Worm (Caenorhabditis elegans) whole organism, late embryonic: ENCODE results near the gene M01H9.2.

Source experiments
- F13H6.1 ChIP-seq: sonication (generic microtip); optimal IDR thresholded peaks from 2 replicates; lab custom pipeline; 2016; ENCODE audit warnings: missing genetic modification characterization, missing compliant biosample characterization
- ama-1 ChIP-seq: fragments of 150-350 bp; optimal IDR thresholded peaks from 2 replicates; lab custom pipeline; 2014
- ceh-9 ChIP-seq: sonication (generic microtip); optimal IDR thresholded peaks from 2 replicates; lab custom pipeline; 2016; ENCODE audit warnings: mild to moderate bottlenecking, missing genetic modification characterization, inconsistent platforms, missing compliant biosample characterization
- che-1 ChIP-seq: sonication (generic microtip); optimal IDR thresholded peaks from 2 replicates; lab custom pipeline; 2016; ENCODE audit warnings: mild to moderate bottlenecking, missing genetic modification characterization, missing compliant biosample characterization
- eyg-1 ChIP-seq: sonication (generic microtip); optimal IDR thresholded peaks from 2 replicates; lab custom pipeline; 2016; ENCODE audit warnings: missing genotype, missing genetic modification characterization, missing compliant biosample characterization
- hlh-30 ChIP-seq: sonication (generic microtip); optimal IDR thresholded peaks from 2 replicates; lab custom pipeline; 2017; ENCODE audit warnings: antibody characterized with exemption, missing genetic modification characterization, missing compliant biosample characterization; ENCODE audit not compliant: insufficient read depth
- mec-3 ChIP-seq: sonication (generic microtip); optimal IDR thresholded peaks from 2 replicates; lab custom pipeline; 2016; ENCODE audit warnings: borderline replicate concordance, missing genetic modification characterization, missing compliant biosample characterization
- nfya-1 ChIP-seq: sonication (generic microtip); optimal IDR thresholded peaks from 2 replicates; lab custom pipeline; 2017; ENCODE audit warnings: missing genetic modification characterization, mild to moderate bottlenecking, missing compliant biosample characterization, antibody characterized with exemption, moderate library complexity
- nhr-11 ChIP-seq: fragments of 150-350 bp; optimal IDR thresholded peaks from 2 replicates; lab custom pipeline; 2014; ENCODE audit warnings: missing biosample characterization, missing genetic modification characterization
- pha-4 ChIP-seq: fragments of 150-350 bp; optimal IDR thresholded peaks from 2 replicates; lab custom pipeline; 2018; ENCODE audit warnings: missing biosample characterization, missing genetic modification reagents, missing genetic modification characterization
- unc-55 ChIP-seq: sonication (generic microtip); optimal IDR thresholded peaks from 2 replicates; lab custom pipeline; 2017; ENCODE audit warnings: missing biosample characterization, missing genetic modification reagents, missing genetic modification characterization

ce11 chrIV:4469055-4469454, 6.0 kb upstream of the M01H9.2 start:
- TF ChIP-seq hlh-30 (tag; lab: Kevin White, UChicago) (no peak), nhr-11 (tag; lab: Kevin White, UChicago) (no peak), F13H6.1 (tag; lab: Kevin White, UChicago) (no peak), pha-4 (no peak), nfya-1 (tag; lab: Kevin White, UChicago) (no peak), unc-55 (GFP tag; lab: Kevin White, UChicago) (no peak), ama-1 (lab: Kevin White, UChicago) (no peak), eyg-1 (tag; lab: Kevin White, UChicago) (no peak), ceh-9 (no peak), mec-3 (tag; lab: Kevin White, UChicago) (no peak), che-1 (tag; lab: Kevin White, UChicago) (no peak)
